Worm (Caenorhabditis elegans): Measurements from ENCODE around the gene pkc-1.
A peak's percentile ranks its signal among the peaks of the same experiment; 100 is the strongest.

pkc-1 gene

DNA sequence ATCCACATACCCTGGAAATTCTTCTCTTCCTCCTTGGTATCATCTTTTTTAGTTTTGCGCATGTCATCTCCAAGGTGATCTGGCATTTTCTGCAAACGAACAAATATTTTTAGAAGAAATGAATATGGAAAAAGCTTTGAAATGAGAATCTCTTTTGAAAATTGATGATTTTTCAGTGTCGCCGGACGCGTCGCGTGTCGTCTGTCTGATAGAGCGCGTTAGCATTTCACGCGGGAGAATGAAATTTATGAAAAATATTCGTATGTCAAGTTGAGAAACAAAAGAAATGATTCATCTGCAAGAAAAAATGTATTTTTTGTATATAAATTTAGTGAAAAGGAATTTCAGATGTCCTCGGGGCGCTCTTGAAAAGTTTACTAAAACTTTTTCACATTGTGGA, 49.7 kb downstream of the pkc-1 start, which contains the start of gene rpt-1:
Gene rpt-1, minus strand, starts transcription at position 89 of the 400 bp plus-strand sequence.
- TF ChIP-seq ets-5 (GFP tag; IDR thresholded peaks at IDR 0.05): no peak
- TF ChIP-seq rnt-1 (tag; optimal IDR thresholded peaks at IDR 0.05): peak; percentile 56
- TF ChIP-seq zag-1 (tag; optimal IDR thresholded peaks at IDR 0.05): no peak
- peak; percentile 1 for TF ChIP-seq jun-1 (tag; optimal IDR thresholded peaks at IDR 0.05)
- TF ChIP-seq mdl-1 (tag; optimal IDR thresholded peaks at IDR 0.05): peak in 1 of 2 experiments; percentile 68
- no peak for TF ChIP-seq mef-2 (tag; optimal IDR thresholded peaks at IDR 0.05)
- peak; percentile 51 for TF ChIP-seq swsn-7 (tag; optimal IDR thresholded peaks at IDR 0.05)
- TF ChIP-seq F16B12.6 (tag; optimal IDR thresholded peaks at IDR 0.05): peak; percentile 55
- TF ChIP-seq skn-1 (tag; optimal IDR thresholded peaks at IDR 0.05): peak; percentile 99
- peak; percentile 42 for TF ChIP-seq lin-13 (GFP tag; optimal IDR thresholded peaks at IDR 0.05)
- peak; percentile 94 for TF ChIP-seq snpc-4 (tag; optimal IDR thresholded peaks at IDR 0.05)
- TF ChIP-seq lin-14 (GFP tag; optimal IDR thresholded peaks at IDR 0.05): peak; percentile 65
- peak; percentile 91 to 97 for TF ChIP-seq lin-35 (GFP tag; optimal IDR thresholded peaks at IDR 0.05)
- TF ChIP-seq fkh-8 (tag; optimal IDR thresholded peaks at IDR 0.05): peak; percentile 44
- peak; percentile 65 for TF ChIP-seq nhr-47 (tag; optimal IDR thresholded peaks at IDR 0.05)
- peak; percentile 59 for TF ChIP-seq nhr-85 (tag)
- peak; percentile 66 to 88 for TF ChIP-seq lsy-2 (tag; optimal IDR thresholded peaks at IDR 0.05)
- no peak for TF ChIP-seq vab-15 (tag; optimal IDR thresholded peaks at IDR 0.05)
- TF ChIP-seq dsc-1 (tag; optimal IDR thresholded peaks at IDR 0.05): peak; percentile 32
- TF ChIP-seq nhr-12 (tag; optimal IDR thresholded peaks at IDR 0.05): no peak
- TF ChIP-seq elt-3 (tag; optimal IDR thresholded peaks at IDR 0.05): peak in 1 of 6 experiments; percentile 60
- TF ChIP-seq C16A3.4 (tag; optimal IDR thresholded peaks at IDR 0.05): peak; percentile 73
- TF ChIP-seq snu-23 (GFP tag; optimal IDR thresholded peaks at IDR 0.05): peak; percentile 68
- TF ChIP-seq unc-98 (GFP tag; IDR thresholded peaks at IDR 0.05): no peak
- TF ChIP-seq hlh-4 (tag; optimal IDR thresholded peaks at IDR 0.05): no peak
- TF ChIP-seq dpl-1 (GFP tag; optimal IDR thresholded peaks at IDR 0.05): peak; percentile 85 to 95 (median 91)
- peak; percentile 52 for TF ChIP-seq isw-1 (GFP tag; IDR thresholded peaks at IDR 0.05)
- peak; percentile 84 for TF ChIP-seq blmp-1 (tag; optimal IDR thresholded peaks at IDR 0.05)
- peak; percentile 47 for TF ChIP-seq fos-1 (tag; optimal IDR thresholded peaks at IDR 0.05)
- no peak for TF ChIP-seq unc-62 (GFP tag; optimal IDR thresholded peaks at IDR 0.05)
- peak; percentile 6 for TF ChIP-seq nhr-90 (tag; optimal IDR thresholded peaks at IDR 0.05; ENCODE audit: poor library complexity)
- TF ChIP-seq nhr-20 (tag; optimal IDR thresholded peaks at IDR 0.05): peak; percentile 69
- TF ChIP-seq sup-37 (GFP tag; optimal IDR thresholded peaks at IDR 0.05): no peak
- TF ChIP-seq pag-3 (tag; optimal IDR thresholded peaks at IDR 0.05; ENCODE audit: borderline replicate concordance, insufficient read depth): no peak
- peak; percentile 83 for TF ChIP-seq lin-15B (tag; optimal IDR thresholded peaks at IDR 0.05)
- peak; percentile 34 for TF ChIP-seq nhr-77 (tag; optimal IDR thresholded peaks at IDR 0.05)
- peak; percentile 60 for TF ChIP-seq tbx-2 (tag; optimal IDR thresholded peaks at IDR 0.05)
- peak; percentile 79 for TF ChIP-seq unc-130 (tag; optimal IDR thresholded peaks at IDR 0.05)
- no peak for TF ChIP-seq hpl-2 (GFP tag; optimal IDR thresholded peaks at IDR 0.05)
- peak; percentile 24 for TF ChIP-seq unc-86 (tag; optimal IDR thresholded peaks at IDR 0.05)
- peak; percentile 69 for TF ChIP-seq nhr-71 (tag; optimal IDR thresholded peaks at IDR 0.05)
- no peak for TF ChIP-seq ztf-4 (tag; optimal IDR thresholded peaks at IDR 0.05)
- peak; percentile 55 for TF ChIP-seq xbp-1 (tag; optimal IDR thresholded peaks at IDR 0.05)
- peak; percentile 74 for TF ChIP-seq mep-1 (tag; optimal IDR thresholded peaks at IDR 0.05)
- TF ChIP-seq nhr-19 (GFP tag; conservative IDR thresholded peaks at IDR 0.05): peak; percentile 49
- peak; percentile 92 to 98 for TF ChIP-seq efl-1 (optimal IDR thresholded peaks at IDR 0.05)
- peak; percentile 91 to 99 for TF ChIP-seq efl-1 (GFP tag; optimal IDR thresholded peaks at IDR 0.05 in 1 of 2)
- peak; percentile 41 to 76 (median 71) for TF ChIP-seq ceh-82 (tag; optimal IDR thresholded peaks at IDR 0.05)
- TF ChIP-seq aly-2 (tag; optimal IDR thresholded peaks at IDR 0.05): peak; percentile 21
- no peak for TF ChIP-seq pqm-1 (tag; optimal IDR thresholded peaks at IDR 0.05)

Measured in whole organism, L1 larva.